Worm (Caenorhabditis elegans): Measurements from ENCODE around the gene C54F6.3.

DNA sequence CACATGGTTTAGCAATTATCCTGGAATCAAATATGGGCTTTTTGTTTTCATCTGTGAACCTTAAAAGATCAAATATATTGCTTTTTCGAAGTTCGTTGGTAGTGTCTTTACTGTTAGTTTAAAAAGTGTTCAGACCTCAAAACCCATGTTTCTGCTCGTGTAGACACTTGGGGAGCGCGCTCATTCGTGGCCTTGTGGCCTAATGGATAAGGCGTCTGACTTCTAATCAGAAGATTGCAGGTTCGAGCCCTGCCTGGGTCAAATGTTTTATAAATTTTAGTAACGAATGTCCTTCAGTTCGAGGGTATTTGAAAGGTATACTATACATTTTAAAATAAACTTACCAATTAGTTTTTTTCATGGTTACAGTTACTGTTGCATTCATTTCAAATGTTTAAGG, 26.8 kb upstream of the C54F6.3 start:
- no peak for TF ChIP-seq scrt-1 (GFP tag; IDR thresholded peaks at IDR 0.05)
- TF ChIP-seq ama-1 (optimal IDR thresholded peaks at IDR 0.05), result no peak
- TF ChIP-seq aly-1 (tag; optimal IDR thresholded peaks at IDR 0.05), result no peak
- TF ChIP-seq flt-1 (GFP tag; IDR thresholded peaks at IDR 0.05), result no peak
- TF ChIP-seq ets-7 (tag; optimal IDR thresholded peaks at IDR 0.05), result no peak
- TF ChIP-seq F13C5.2 (tag; optimal IDR thresholded peaks at IDR 0.05), result no peak
- TF ChIP-seq ceh-13 (GFP tag; optimal IDR thresholded peaks at IDR 0.05), result no peak
- TF ChIP-seq pes-1 (GFP tag; IDR thresholded peaks at IDR 0.05), result no peak
- no peak for TF ChIP-seq tbx-11 (GFP tag; IDR thresholded peaks at IDR 0.05)
